Worm (Caenorhabditis elegans) whole organism, midembryonic: ENCODE results near the gene Y67D8B.2.

ENCODE experiments used
- flt-1 ChIP-seq: fragments of 200-800 bp; sonication (Bioruptor generic); IDR thresholded peaks from 2 replicates; pipeline ENCODE4 v1.3.6; 2022; ENCODE audit warnings: missing genetic modification characterization, missing compliant biosample characterization
- ref-1 ChIP-seq: fragments of 200-800 bp; sonication (Bioruptor generic); conservative IDR thresholded peaks from 2 replicates; pipeline ENCODE4 v1.3.6; 2022; ENCODE audit warnings: missing genetic modification reagents, missing genetic modification characterization, missing compliant biosample characterization
- tab-1 ChIP-seq: fragments of 200-800 bp; sonication (Bioruptor generic); IDR thresholded peaks from 2 replicates; pipeline ENCODE4 v1.3.6; 2022; ENCODE audit warnings: missing genetic modification characterization, missing compliant biosample characterization

DNA sequence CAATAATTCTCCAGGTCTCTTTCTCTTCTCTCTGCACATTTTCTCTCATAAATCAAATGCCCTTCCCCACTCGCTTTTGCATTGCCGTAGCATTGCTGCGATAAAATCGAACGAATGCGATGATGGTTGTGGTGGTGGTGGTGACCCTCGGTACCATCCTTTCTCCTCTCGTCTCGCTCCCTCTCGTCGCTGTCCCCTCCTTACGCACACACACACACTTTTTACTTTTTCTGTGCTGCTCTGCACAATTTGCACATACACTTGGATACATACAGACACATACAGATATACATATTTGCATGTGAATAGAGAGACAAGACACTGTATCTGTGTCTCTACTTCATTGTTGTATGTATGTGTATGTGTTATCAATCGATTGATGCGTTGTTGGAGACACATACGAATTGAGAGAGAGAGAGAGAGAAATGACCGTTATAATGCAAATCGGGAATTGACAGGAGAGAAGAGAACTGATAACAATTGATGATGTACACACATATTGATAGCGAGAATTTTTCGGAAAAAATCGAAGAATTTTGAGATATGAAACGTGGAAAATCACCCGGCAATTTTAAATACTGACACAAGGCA is 36.3 kb upstream of the Y67D8B.2 start:
- TF ChIP-seq tab-1 = no peak
- peak; percentile 56; the same call in 1 of the 2 replicates for TF ChIP-seq flt-1 (GFP tag; lab: Robert Waterston, UW)
- TF ChIP-seq ref-1 (GFP tag; lab: Robert Waterston, UW) = no peak
